Fruit fly (Drosophila melanogaster) S2 (cell line): ENCODE data around the gene CG17776.

Source experiments
- CG8478 ChIP-seq: fragments of >200 bp; optimal IDR thresholded peaks from 2 replicates; lab custom pipeline; 2018
- CTCF ChIP-seq, 2 experiments: fragments of >200 bp; optimal IDR thresholded peaks; 2 replicates each; lab custom pipeline; 2018

dm6 chrX:2193809-2194207 is 9.3 kb downstream of the CG17776 start, which contains the start of gene CG14053:
- TF ChIP-seq CG8478 (lab: Kevin White, UChicago) (no peak), CTCF (optimal IDR thresholded peaks at IDR 0.05; lab: Kevin White, UChicago) (no peak)
